Fruit fly (Drosophila melanogaster): Measurements from ENCODE around the gene Rh2.

DNA sequence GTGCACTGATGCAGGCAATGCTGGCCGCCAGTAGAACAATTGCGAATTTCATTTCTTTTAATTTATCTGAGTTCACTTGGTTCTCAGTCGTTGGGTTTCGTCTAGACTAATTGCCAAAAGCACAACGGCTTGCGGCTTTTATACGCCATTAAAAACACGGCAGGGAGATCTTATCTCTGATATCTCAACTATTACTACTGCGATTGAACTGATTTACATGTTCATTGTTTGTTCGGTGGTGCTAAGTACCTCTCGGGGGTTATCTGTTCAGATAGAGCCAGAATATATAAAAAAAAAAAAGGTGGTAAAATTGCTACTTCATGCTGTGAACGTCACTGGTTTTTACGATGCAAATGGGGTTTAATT lies 6.3 kb downstream of the Rh2 start, which contains the start of gene CG14292:
- TF ChIP-seq usp (GFP tag; optimal IDR thresholded peaks at IDR 0.05) (no peak), CG8478 (optimal IDR thresholded peaks at IDR 0.05) (no peak), psq (optimal IDR thresholded peaks at IDR 0.05) (no peak)
